Fruit fly (Drosophila melanogaster) whole organism, embryonic: ENCODE data around the gene SdhC.

Experiments
- Bdp1 ChIP-seq: fragments of 200-800 bp; sonication (Bioruptor generic); optimal IDR thresholded peaks from 3 replicates; lab custom pipeline; 2016; ENCODE audit warnings: missing biosample characterization, missing genetic modification characterization
- CG11398 ChIP-seq: fragments of 200-800 bp; sonication (Bioruptor generic); optimal IDR thresholded peaks from 2 replicates; lab custom pipeline; 2016; ENCODE audit warnings: missing biosample characterization, missing genetic modification characterization
- CG12155 ChIP-seq: fragments of 200-800 bp; sonication (Bioruptor generic); optimal IDR thresholded peaks from 3 replicates; lab custom pipeline; 2016; ENCODE audit warnings: missing biosample characterization, missing genetic modification characterization
- CG12236 ChIP-seq: fragments of 200-800 bp; sonication (Bioruptor generic); optimal IDR thresholded peaks from 2 replicates; lab custom pipeline; 2016; ENCODE audit warnings: missing biosample characterization, missing genetic modification characterization
- CG12391 ChIP-seq: fragments of 200-800 bp; sonication (Bioruptor generic); optimal IDR thresholded peaks from 3 replicates; lab custom pipeline; 2018; ENCODE audit warnings: missing biosample characterization, mild to moderate bottlenecking, missing genetic modification characterization, moderate library complexity
- CG12744 ChIP-seq: fragments of 200-800 bp; sonication (Bioruptor generic); optimal IDR thresholded peaks from 2 replicates; lab custom pipeline; 2016; ENCODE audit warnings: missing biosample characterization, missing genetic modification characterization
- CG14050 ChIP-seq: fragments of 200-800 bp; sonication (Bioruptor generic); IDR thresholded peaks from 3 replicates; pipeline ENCODE4 v1.3.6; 2022; ENCODE audit warnings: missing biosample characterization, missing genetic modification characterization
- CG15514 ChIP-seq: fragments of 200-800 bp; sonication (Bioruptor generic); optimal IDR thresholded peaks from 3 replicates; lab custom pipeline; 2017; ENCODE audit warnings: missing biosample characterization, missing genetic modification characterization, mild to moderate bottlenecking, moderate library complexity, missing genetic modification reagents
- CG16815 ChIP-seq: fragments of 200-800 bp; sonication (Bioruptor generic); optimal IDR thresholded peaks from 3 replicates; lab custom pipeline; 2017; ENCODE audit warnings: missing biosample characterization, mild to moderate bottlenecking, missing genetic modification characterization
- CG16863 ChIP-seq: fragments of 200-800 bp; sonication (Bioruptor generic); optimal IDR thresholded peaks from 3 replicates; lab custom pipeline; 2016; ENCODE audit warnings: missing biosample characterization, missing genetic modification characterization
- CG30020 ChIP-seq: fragments of 200-800 bp; optimal IDR thresholded peaks from 2 replicates; lab custom pipeline; 2019; ENCODE audit warnings: missing biosample characterization, mild to moderate bottlenecking, missing genetic modification characterization, moderate library complexity
- CG32772 ChIP-seq: fragments of 200-800 bp; sonication (Bioruptor generic); IDR thresholded peaks from 2 replicates; pipeline ENCODE4 v1.3.6; 2022; ENCODE audit warnings: missing biosample characterization, missing genetic modification characterization
- CG33557 ChIP-seq: fragments of 200-800 bp; sonication (Bioruptor generic); optimal IDR thresholded peaks from 2 replicates; lab custom pipeline; 2019; ENCODE audit warnings: missing biosample characterization, mild to moderate bottlenecking, missing genetic modification characterization, moderate library complexity
- CG3995 ChIP-seq: fragments of 200-800 bp; sonication (Bioruptor generic); optimal IDR thresholded peaks from 3 replicates; lab custom pipeline; 2016; ENCODE audit warnings: missing biosample characterization, missing genetic modification characterization
- CG4404 ChIP-seq: fragments of 200-800 bp; sonication (Bioruptor generic); IDR thresholded peaks from 2 replicates; pipeline ENCODE4 v1.3.6; 2022; ENCODE audit warnings: missing biosample characterization, missing genetic modification characterization
- CG4820 ChIP-seq: fragments of 200-800 bp; sonication (Bioruptor generic); optimal IDR thresholded peaks from 3 replicates; lab custom pipeline; 2016; ENCODE audit warnings: missing biosample characterization, missing genetic modification characterization
- CG7745 ChIP-seq: fragments of 200-800 bp; sonication (Bioruptor generic); optimal IDR thresholded peaks from 2 replicates; lab custom pipeline; 2018; ENCODE audit warnings: missing biosample characterization, mild to moderate bottlenecking, missing genetic modification characterization, moderate library complexity
- CG9727 ChIP-seq: fragments of 200-800 bp; sonication (Bioruptor generic); optimal IDR thresholded peaks from 3 replicates; lab custom pipeline; 2017; ENCODE audit warnings: missing biosample characterization, mild to moderate bottlenecking, missing genetic modification characterization
- CG9817 ChIP-seq: fragments of 200-800 bp; sonication (Bioruptor generic); optimal IDR thresholded peaks from 2 replicates; lab custom pipeline; 2018; ENCODE audit warnings: missing biosample characterization, mild to moderate bottlenecking, missing genetic modification characterization, moderate library complexity
- D19A ChIP-seq: fragments of 200-800 bp; optimal IDR thresholded peaks from 3 replicates; lab custom pipeline; 2019; ENCODE audit warnings: missing biosample characterization, mild to moderate bottlenecking, missing genetic modification characterization, moderate library complexity
- Dek ChIP-seq: fragments of 200-800 bp; sonication (Bioruptor generic); optimal IDR thresholded peaks from 3 replicates; lab custom pipeline; 2019; ENCODE audit warnings: missing biosample characterization, mild to moderate bottlenecking, missing genetic modification characterization, moderate library complexity
- GATAe ChIP-seq: fragments of 200-800 bp; sonication (Bioruptor generic); conservative IDR thresholded peaks from 2 replicates; pipeline ENCODE4 v1.3.6; 2022; ENCODE audit warnings: missing biosample characterization, missing genetic modification characterization
- Gug ChIP-seq: fragments of 200-800 bp; sonication (Bioruptor generic); IDR thresholded peaks from 4 replicates; pipeline ENCODE4 v1.3.6; 2022; ENCODE audit warnings: missing biosample characterization, missing genetic modification characterization
- Hmr ChIP-seq: fragments of 200-800 bp; sonication (Bioruptor generic); optimal IDR thresholded peaks from 3 replicates; lab custom pipeline; 2017; ENCODE audit warnings: mild to moderate bottlenecking, missing biosample characterization, missing genetic modification reagents, missing genetic modification characterization
- Hr3 ChIP-seq: fragments of 200-800 bp; sonication (Bioruptor generic); optimal IDR thresholded peaks from 3 replicates; lab custom pipeline; 2016; ENCODE audit warnings: missing biosample characterization, missing genetic modification characterization
- Lpt ChIP-seq: fragments of >200 bp; optimal IDR thresholded peaks from 2 replicates; lab custom pipeline; 2018; ENCODE audit warnings: missing biosample characterization, missing genetic modification characterization
- Meics ChIP-seq: fragments of 200-800 bp; sonication (Bioruptor generic); optimal IDR thresholded peaks from 2 replicates; lab custom pipeline; 2017; ENCODE audit warnings: missing biosample characterization, mild to moderate bottlenecking, missing genetic modification characterization
- Oli ChIP-seq: fragments of 200-800 bp; sonication (Bioruptor generic); optimal IDR thresholded peaks from 2 replicates; lab custom pipeline; 2018; ENCODE audit warnings: missing biosample characterization, mild to moderate bottlenecking, missing genetic modification characterization, moderate library complexity
- ash1 ChIP-seq: fragments of 200-800 bp; sonication (Bioruptor generic); optimal IDR thresholded peaks from 2 replicates; lab custom pipeline; 2018; ENCODE audit warnings: missing biosample characterization, mild to moderate bottlenecking, missing genetic modification characterization
- chif ChIP-seq, 2 experiments: fragments of 200-800 bp; sonication (Bioruptor generic); optimal IDR thresholded peaks; 3 replicates each; lab custom pipeline; 2016; ENCODE audit warnings: missing biosample characterization in 2 of 2, missing genetic modification characterization in 2 of 2
- ftz-f1 ChIP-seq: fragments of 200-800 bp; sonication (Bioruptor generic); optimal IDR thresholded peaks from 2 replicates; lab custom pipeline; 2016; ENCODE audit warnings: missing biosample characterization, missing genetic modification characterization
- gfzf ChIP-seq: fragments of 200-800 bp; sonication (Bioruptor generic); optimal IDR thresholded peaks from 2 replicates; lab custom pipeline; 2016; ENCODE audit warnings: missing biosample characterization, mild to moderate bottlenecking, missing genetic modification characterization, moderate library complexity
- h ChIP-seq: fragments of >200 bp; optimal IDR thresholded peaks from 2 replicates; lab custom pipeline; 2017
- hth ChIP-seq: fragments of >200 bp; optimal IDR thresholded peaks from 2 replicates; lab custom pipeline; 2017; ENCODE audit warnings: inconsistent platforms
- kni ChIP-seq: fragments of 200-800 bp; sonication (Bioruptor generic); optimal IDR thresholded peaks from 3 replicates; lab custom pipeline; 2017; ENCODE audit warnings: mild to moderate bottlenecking, missing biosample characterization, missing genetic modification reagents, missing genetic modification characterization
- mld ChIP-seq: fragments of 200-800 bp; sonication (Bioruptor generic); IDR thresholded peaks from 3 replicates; pipeline ENCODE4 v1.3.6; 2022; ENCODE audit warnings: missing biosample characterization, missing genetic modification characterization; ENCODE audit not compliant: partially characterized antibody
- nau ChIP-seq: fragments of 200-800 bp; sonication (Bioruptor generic); optimal IDR thresholded peaks from 3 replicates; lab custom pipeline; 2017; ENCODE audit warnings: missing biosample characterization, mild to moderate bottlenecking, missing genetic modification characterization, missing genetic modification reagents
- org-1 ChIP-seq: fragments of 200-800 bp; sonication (Bioruptor generic); optimal IDR thresholded peaks from 2 replicates; lab custom pipeline; 2017; ENCODE audit warnings: missing biosample characterization, missing genetic modification characterization
- pan ChIP-seq, 4 experiments: fragments of >200 bp in 3 of 4; fragments of 200-800 bp in 1 of 4; sonication (Bioruptor generic) in 1 of 4; optimal IDR thresholded peaks in 3 of 4; IDR thresholded peaks in 1 of 4; 2 replicates each; pipeline versions ENCODE4 v1.3.6 to Lab custom; 2017 to 2022; ENCODE audit warnings: missing biosample characterization in 2 of 4, missing genetic modification characterization in 2 of 4, mixed read lengths in 1 of 4
- pb ChIP-seq: fragments of 200-800 bp; sonication (Bioruptor generic); optimal IDR thresholded peaks from 3 replicates; lab custom pipeline; 2016; ENCODE audit warnings: missing biosample characterization, missing genetic modification characterization
- prd ChIP-seq, 3 experiments: fragments of >200 bp in 2 of 3; fragments of 200-800 bp in 1 of 3; sonication (Bioruptor generic) in 1 of 3; optimal IDR thresholded peaks in 2 of 3; IDR thresholded peaks in 1 of 3; 2 replicates in 2 of 3; 3 replicates in 1 of 3; pipeline versions ENCODE4 v1.3.6 to Lab custom; 2017 to 2022; ENCODE audit warnings: missing biosample characterization in 1 of 3, missing genetic modification characterization in 1 of 3
- ranshi ChIP-seq: fragments of 200-800 bp; sonication (Bioruptor generic); IDR thresholded peaks from 2 replicates; pipeline ENCODE4 v1.3.6; 2022; ENCODE audit warnings: missing biosample characterization, missing genetic modification characterization
- repo ChIP-seq: fragments of 200-800 bp; sonication (Bioruptor generic); optimal IDR thresholded peaks from 2 replicates; lab custom pipeline; 2016; ENCODE audit warnings: missing biosample characterization, missing genetic modification characterization
- sima ChIP-seq: fragments of 200-800 bp; sonication (Bioruptor generic); optimal IDR thresholded peaks from 2 replicates; lab custom pipeline; 2016; ENCODE audit warnings: missing biosample characterization, missing genetic modification characterization
- stc ChIP-seq: fragments of 200-800 bp; sonication (Bioruptor generic); IDR thresholded peaks from 2 replicates; pipeline ENCODE4 v1.3.6; 2022; ENCODE audit warnings: missing biosample characterization, missing genetic modification characterization
- stwl ChIP-seq: fragments of 200-800 bp; sonication (Bioruptor generic); optimal IDR thresholded peaks from 3 replicates; lab custom pipeline; 2018; ENCODE audit warnings: missing biosample characterization, mild to moderate bottlenecking, missing genetic modification characterization, moderate library complexity
- tll ChIP-seq, 2 experiments: fragments of 200-800 bp in 1 of 2; fragments of >200 bp in 1 of 2; sonication (Bioruptor generic) in 1 of 2; optimal IDR thresholded peaks; 2 replicates each; lab custom pipeline; 2017 to 2019; ENCODE audit warnings: missing biosample characterization in 2 of 2, missing genetic modification characterization in 2 of 2, mild to moderate bottlenecking in 1 of 2, moderate library complexity in 1 of 2
- yki ChIP-seq: fragments of >200 bp; optimal IDR thresholded peaks from 3 replicates; lab custom pipeline; 2018
- zen ChIP-seq: fragments of 200-800 bp; sonication (Bioruptor generic); optimal IDR thresholded peaks from 3 replicates; lab custom pipeline; 2018; ENCODE audit warnings: missing biosample characterization, mild to moderate bottlenecking, missing genetic modification characterization, moderate library complexity

Gene SdhC

dm6 chr3R:11216156-11216630 lies 6.5 kb upstream of the SdhC start, which contains the start of the genes RpS25 and CG4820 (continued):
- TF ChIP-seq CG9817 (tag; lab: Kevin White, UChicago) = peak; percentile 85
- TF ChIP-seq chif (GFP tag; optimal IDR thresholded peaks at IDR 0.05; lab: Kevin White, UChicago) = peak; percentile 75 to 92
- peak; percentile 93 for TF ChIP-seq ash1
- peak; percentile 65 for TF ChIP-seq D19A
- peak; percentile 94 for TF ChIP-seq CG4820 (GFP tag; lab: Kevin White, UChicago)
- TF ChIP-seq CG16815 (GFP tag; lab: Kevin White, UChicago) = peak; percentile 57
- peak; percentile 71 for TF ChIP-seq Dek (tag; lab: Kevin White, UChicago)
- TF ChIP-seq CG14050 (GFP tag; lab: Robert Waterston, UW) = peak; percentile 85
- TF ChIP-seq Hr3 = peak; percentile 71
- peak; percentile 89 for TF ChIP-seq CG12236
- peak; percentile 40 to 90 for TF ChIP-seq tll (GFP tag; optimal IDR thresholded peaks at IDR 0.05; lab: Kevin White, UChicago)
- no peak for TF ChIP-seq prd (optimal IDR thresholded peaks at IDR 0.05; lab: Kevin White, UChicago)
- TF ChIP-seq prd (GFP tag; IDR thresholded peaks at IDR 0.05; lab: Robert Waterston, UW) = peak; percentile 70
- TF ChIP-seq Meics (GFP tag; lab: Kevin White, UChicago) = peak; percentile 96

- TF ChIP-seq CG3995 (GFP tag; lab: Kevin White, UChicago) = peak; percentile 75
- TF ChIP-seq ftz-f1 (GFP tag; lab: Kevin White, UChicago) = no peak
- TF ChIP-seq org-1 = no peak
- peak; percentile 47 for TF ChIP-seq CG30020 (tag; lab: Kevin White, UChicago)
- TF ChIP-seq h = no peak
- TF ChIP-seq CG9727 (GFP tag; lab: Kevin White, UChicago) = peak; percentile 55
- TF ChIP-seq yki (lab: Kevin White, UChicago) = no peak
- peak; percentile 39; the same call in 1 of the 2 replicates for TF ChIP-seq CG32772 (GFP tag; lab: Robert Waterston, UW)
- TF ChIP-seq Bdp1 (GFP tag; lab: Kevin White, UChicago) = no peak
- peak; percentile 44 for TF ChIP-seq Oli (tag; lab: Kevin White, UChicago)
- TF ChIP-seq CG15514 (GFP tag; lab: Kevin White, UChicago) = peak; percentile 61
- no peak for TF ChIP-seq nau (GFP tag; lab: Kevin White, UChicago)
- peak; percentile 61 for TF ChIP-seq CG4404
- peak; percentile 58 for TF ChIP-seq CG12155 (GFP tag; lab: Kevin White, UChicago)
- peak; percentile 58 for TF ChIP-seq stwl
- TF ChIP-seq repo = no peak
- TF ChIP-seq gfzf = peak; percentile 13
- TF ChIP-seq mld (GFP tag; lab: Robert Waterston, UW) = no peak
- no peak for TF ChIP-seq CG7745 (tag; lab: Kevin White, UChicago)
- peak; percentile 48 for TF ChIP-seq pb (GFP tag; lab: Kevin White, UChicago)
- TF ChIP-seq Gug (GFP tag; lab: Robert Waterston, UW) = peak; percentile 50; the same call in 2 of the 4 replicates
- peak; percentile 75 for TF ChIP-seq CG12391 (tag; lab: Kevin White, UChicago)
- peak; percentile 77 for TF ChIP-seq CG4820 (GFP tag; lab: Kevin White, UChicago)
- TF ChIP-seq ranshi (GFP tag; lab: Robert Waterston, UW) = no peak
- no peak for TF ChIP-seq hth (lab: Kevin White, UChicago)
- peak; percentile 2 for TF ChIP-seq CG11398 (GFP tag; lab: Kevin White, UChicago)
- TF ChIP-seq Lpt (GFP tag; lab: Kevin White, UChicago) = no peak
- TF ChIP-seq CG16863 = peak; percentile 30
- TF ChIP-seq sima (GFP tag; lab: Kevin White, UChicago) = no peak
- no peak for TF ChIP-seq pan (optimal IDR thresholded peaks at IDR 0.05; lab: Kevin White, UChicago)
- TF ChIP-seq pan (GFP tag; optimal IDR thresholded peaks at IDR 0.05 in 1 of 2, IDR thresholded peaks at IDR 0.05 in 1 of 2) = no peak
- peak; percentile 55 for TF ChIP-seq CG33557 (GFP tag; lab: Kevin White, UChicago)
- peak; percentile 40 for TF ChIP-seq zen (tag; lab: Kevin White, UChicago)
- TF ChIP-seq Hmr = peak; percentile 47
- TF ChIP-seq kni = peak; percentile 64
- TF ChIP-seq stc (GFP tag; lab: Robert Waterston, UW) = no peak
- TF ChIP-seq GATAe (GFP tag; lab: Robert Waterston, UW) = no peak
- TF ChIP-seq CG12744 (GFP tag; lab: Kevin White, UChicago) = peak; percentile 1
These were observed 4.9 kb upstream of the SdhC start, which contains the start of gene ZnT86D for dm6 chr3R:11214449-11214950. ZnT86D (minus strand) TSS chr3R:11214539.
